Worm (Caenorhabditis elegans): ENCODE measurements around the gene T07H3.7.

ce11 chrII:1579886-1580285 lies 9.9 kb downstream of the T07H3.7 start, which contains the start of gene math-38:
- TF ChIP-seq gei-17 (GFP tag; optimal IDR thresholded peaks at IDR 0.05) (no peak), pha-4 (tag; optimal IDR thresholded peaks at IDR 0.05) (no peak), unc-130 (GFP tag; optimal IDR thresholded peaks at IDR 0.05) (no peak), F37B4.10 (GFP tag; IDR thresholded peaks at IDR 0.05) (no peak), ama-1 (optimal IDR thresholded peaks at IDR 0.05) (no peak), ama-1 (GFP tag; optimal IDR thresholded peaks at IDR 0.05) (no peak), nhr-80 (tag; optimal IDR thresholded peaks at IDR 0.05) (peak; percentile 22), Y79H2A.3 (GFP tag; conservative IDR thresholded peaks at IDR 0.05) (no peak), ets-4 (GFP tag; optimal IDR thresholded peaks at IDR 0.05) (no peak), tbx-9 (tag; optimal IDR thresholded peaks at IDR 0.05; ENCODE audit: borderline replicate concordance) (no peak), unc-62 (GFP tag; optimal IDR thresholded peaks at IDR 0.05) (no peak), snpc-4 (GFP tag; optimal IDR thresholded peaks at IDR 0.05) (no peak), snpc-4 (tag; optimal IDR thresholded peaks at IDR 0.05) (no peak), egrh-3 (GFP tag; IDR thresholded peaks at IDR 0.05) (no peak)
